Worm (Caenorhabditis elegans) whole organism, late embryonic: ENCODE data around the gene adr-2.

ENCODE experiments used
- ceh-18 ChIP-seq: sonication (generic microtip); optimal IDR thresholded peaks from 2 replicates; lab custom pipeline; 2016; ENCODE audit warnings: missing genetic modification characterization, missing compliant biosample characterization
- ceh-19 ChIP-seq: fragments of 200-800 bp; sonication (Bioruptor generic); optimal IDR thresholded peaks from 2 replicates; lab custom pipeline; 2018; ENCODE audit warnings: mild to moderate bottlenecking, missing genetic modification characterization, missing compliant biosample characterization
- ceh-2 ChIP-seq: sonication (generic microtip); optimal IDR thresholded peaks from 2 replicates; lab custom pipeline; 2016; ENCODE audit warnings: missing genotype, missing genetic modification characterization, missing compliant biosample characterization
- ceh-22 ChIP-seq: sonication (generic microtip); optimal IDR thresholded peaks from 2 replicates; lab custom pipeline; 2017; ENCODE audit warnings: missing biosample characterization, missing genetic modification characterization
- ceh-31 ChIP-seq: sonication (generic microtip); optimal IDR thresholded peaks from 2 replicates; lab custom pipeline; 2016; ENCODE audit warnings: missing genetic modification characterization, missing compliant biosample characterization
- ceh-34 ChIP-seq: sonication (generic microtip); optimal IDR thresholded peaks from 2 replicates; lab custom pipeline; 2016; ENCODE audit warnings: mild to moderate bottlenecking, missing genetic modification characterization, missing compliant biosample characterization
- ceh-6 ChIP-seq: fragments of 200-800 bp; sonication (Bioruptor generic); optimal IDR thresholded peaks from 2 replicates; lab custom pipeline; 2018; ENCODE audit warnings: mild to moderate bottlenecking, missing genetic modification characterization, missing compliant biosample characterization
- ceh-9 ChIP-seq: sonication (generic microtip); optimal IDR thresholded peaks from 2 replicates; lab custom pipeline; 2016; ENCODE audit warnings: mild to moderate bottlenecking, missing genetic modification characterization, inconsistent platforms, missing compliant biosample characterization
- ets-4 ChIP-seq: sonication (generic microtip); optimal IDR thresholded peaks from 2 replicates; lab custom pipeline; 2016; ENCODE audit warnings: missing genetic modification characterization, missing compliant biosample characterization
- eyg-1 ChIP-seq: sonication (generic microtip); optimal IDR thresholded peaks from 2 replicates; lab custom pipeline; 2016; ENCODE audit warnings: missing genotype, missing genetic modification characterization, missing compliant biosample characterization
- fax-1 ChIP-seq: sonication (generic microtip); optimal IDR thresholded peaks from 2 replicates; lab custom pipeline; 2016; ENCODE audit warnings: missing genotype, missing genetic modification characterization, missing compliant biosample characterization
- gmeb-2 ChIP-seq: sonication (generic microtip); optimal IDR thresholded peaks from 2 replicates; lab custom pipeline; 2016; ENCODE audit warnings: missing genetic modification characterization, inconsistent platforms, missing compliant biosample characterization
- hlh-13 ChIP-seq: fragments of 200-800 bp; sonication (Bioruptor generic); optimal IDR thresholded peaks from 2 replicates; lab custom pipeline; 2018; ENCODE audit warnings: mild to moderate bottlenecking, missing genetic modification characterization, missing compliant biosample characterization
- hlh-15 ChIP-seq: sonication (generic microtip); optimal IDR thresholded peaks from 2 replicates; lab custom pipeline; 2016; ENCODE audit warnings: missing genetic modification characterization, missing compliant biosample characterization
- hlh-30 ChIP-seq: sonication (generic microtip); optimal IDR thresholded peaks from 2 replicates; lab custom pipeline; 2017; ENCODE audit warnings: antibody characterized with exemption, missing genetic modification characterization, missing compliant biosample characterization; ENCODE audit not compliant: insufficient read depth
- hlh-6 ChIP-seq: sonication (generic microtip); optimal IDR thresholded peaks from 2 replicates; lab custom pipeline; 2016; ENCODE audit warnings: missing genotype, missing genetic modification characterization, missing compliant biosample characterization
- hlh-8 ChIP-seq: sonication (generic microtip); optimal IDR thresholded peaks from 2 replicates; lab custom pipeline; 2016; ENCODE audit warnings: missing genotype, missing genetic modification characterization, missing compliant biosample characterization
- mec-3 ChIP-seq: sonication (generic microtip); optimal IDR thresholded peaks from 2 replicates; lab custom pipeline; 2016; ENCODE audit warnings: borderline replicate concordance, missing genetic modification characterization, missing compliant biosample characterization
- nfya-1 ChIP-seq: sonication (generic microtip); optimal IDR thresholded peaks from 2 replicates; lab custom pipeline; 2017; ENCODE audit warnings: missing genetic modification characterization, mild to moderate bottlenecking, missing compliant biosample characterization, antibody characterized with exemption, moderate library complexity
- nhr-11 ChIP-seq: fragments of 150-350 bp; optimal IDR thresholded peaks from 2 replicates; lab custom pipeline; 2014; ENCODE audit warnings: missing biosample characterization, missing genetic modification characterization
- nhr-232 ChIP-seq: sonication (generic microtip); optimal IDR thresholded peaks from 2 replicates; lab custom pipeline; 2016; ENCODE audit warnings: missing genetic modification characterization, missing compliant biosample characterization
- npax-4 ChIP-seq: sonication (generic microtip); optimal IDR thresholded peaks from 2 replicates; lab custom pipeline; 2016; ENCODE audit warnings: missing genetic modification characterization, missing compliant biosample characterization
- pag-3 ChIP-seq: sonication (generic microtip); optimal IDR thresholded peaks from 2 replicates; lab custom pipeline; 2016; ENCODE audit warnings: missing compliant biosample characterization, missing genetic modification characterization, borderline replicate concordance
- pat-9 ChIP-seq: fragments of 200-800 bp; sonication (Bioruptor generic); optimal IDR thresholded peaks from 2 replicates; lab custom pipeline; 2018; ENCODE audit warnings: mild to moderate bottlenecking, missing genetic modification characterization, moderate library complexity, missing compliant biosample characterization
- pha-2 ChIP-seq: sonication (generic microtip); optimal IDR thresholded peaks from 2 replicates; lab custom pipeline; 2017; ENCODE audit warnings: mild to moderate bottlenecking, missing genetic modification characterization, missing compliant biosample characterization
- pqm-1 ChIP-seq: sonication (generic microtip); optimal IDR thresholded peaks from 2 replicates; lab custom pipeline; 2016; ENCODE audit warnings: missing genetic modification characterization, missing compliant biosample characterization
- pros-1 ChIP-seq: fragments of 150-350 bp; optimal IDR thresholded peaks from 2 replicates; lab custom pipeline; 2014; ENCODE audit warnings: missing biosample characterization, missing genetic modification reagents, missing genetic modification characterization
- ref-2 ChIP-seq: sonication (generic microtip); optimal IDR thresholded peaks from 2 replicates; lab custom pipeline; 2016; ENCODE audit warnings: missing genetic modification characterization, missing compliant biosample characterization
- rnt-1 ChIP-seq: sonication (generic microtip); optimal IDR thresholded peaks from 2 replicates; lab custom pipeline; 2016; ENCODE audit warnings: missing genetic modification characterization, missing compliant biosample characterization
- sdc-2 ChIP-seq: sonication (generic microtip); optimal IDR thresholded peaks from 2 replicates; lab custom pipeline; 2016; ENCODE audit warnings: missing genotype, missing genetic modification characterization, missing compliant biosample characterization
- syd-9 ChIP-seq: sonication (generic microtip); optimal IDR thresholded peaks from 2 replicates; lab custom pipeline; 2016; ENCODE audit warnings: mild to moderate bottlenecking, missing genetic modification characterization, moderate library complexity, missing compliant biosample characterization
- tbx-2 ChIP-seq: sonication (generic microtip); optimal IDR thresholded peaks from 2 replicates; lab custom pipeline; 2016; ENCODE audit warnings: missing genetic modification characterization, missing compliant biosample characterization
- ttx-3 ChIP-seq: sonication (generic microtip); optimal IDR thresholded peaks from 2 replicates; lab custom pipeline; 2016; ENCODE audit warnings: missing genetic modification reagents, missing genetic modification characterization, missing compliant biosample characterization
- unc-3 ChIP-seq, 2 experiments: fragments of 200-800 bp in 1 of 2; sonication (Bioruptor generic) in 1 of 2; sonication (generic microtip) in 1 of 2; conservative IDR thresholded peaks in 1 of 2; optimal IDR thresholded peaks in 1 of 2; 2 replicates each; pipeline versions ENCODE4 v1.3.6 to Lab custom; 2016 to 2022; ENCODE audit warnings: missing compliant biosample characterization in 2 of 2, missing genetic modification characterization in 2 of 2, missing genetic modification reagents in 1 of 2
- unc-42 ChIP-seq: sonication (generic microtip); optimal IDR thresholded peaks from 2 replicates; lab custom pipeline; 2016; ENCODE audit warnings: missing genotype, missing genetic modification characterization, missing compliant biosample characterization
- unc-55 ChIP-seq: sonication (generic microtip); optimal IDR thresholded peaks from 2 replicates; lab custom pipeline; 2017; ENCODE audit warnings: missing biosample characterization, missing genetic modification reagents, missing genetic modification characterization

Gene adr-2

ce11 chrIII:7273718-7274117 is 41.0 kb upstream of the adr-2 start:
- no peak for TF ChIP-seq pag-3
- TF ChIP-seq ceh-2 (tag; lab: Kevin White, UChicago), result no peak
- TF ChIP-seq pros-1, result no peak
- no peak for TF ChIP-seq hlh-6 (tag; lab: Kevin White, UChicago)
- TF ChIP-seq hlh-15 (tag; lab: Kevin White, UChicago), result no peak
- no peak for TF ChIP-seq ceh-31 (tag; lab: Kevin White, UChicago)
- TF ChIP-seq, all 69 proteins: peak for 0

DNA sequence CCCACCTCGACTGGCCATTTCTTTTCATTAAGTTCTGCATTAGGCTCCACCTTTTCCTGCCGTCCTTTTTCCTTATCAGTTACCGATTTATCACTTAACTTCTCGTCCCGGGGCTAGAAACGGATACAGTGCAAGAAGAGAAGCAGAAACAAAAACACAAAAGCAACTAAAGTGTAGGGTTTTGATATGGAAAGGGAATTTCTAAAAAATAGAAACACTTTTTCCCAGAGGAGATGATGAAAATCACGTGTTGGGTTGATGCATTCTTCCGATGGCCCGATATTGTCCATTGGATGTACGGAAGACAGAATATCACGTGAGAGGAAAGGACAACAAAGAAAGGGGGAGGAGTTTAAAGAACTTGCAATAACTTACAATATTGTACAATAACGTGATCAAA is 40.1 kb upstream of the adr-2 start:
- TF ChIP-seq hlh-30 (peak; percentile 65), nhr-232 (no peak)

- TF ChIP-seq hlh-30 (peak; percentile 99), unc-42 (tag; lab: Kevin White, UChicago) (peak; percentile 14), tbx-2 (peak; percentile 62), ceh-2 (tag; lab: Kevin White, UChicago) (peak; percentile 27), sdc-2 (no peak), gmeb-2 (tag; lab: Kevin White, UChicago) (no peak), ceh-34 (tag; lab: Kevin White, UChicago) (peak; percentile 39), ceh-31 (tag; lab: Kevin White, UChicago) (peak; percentile 79), eyg-1 (tag; lab: Kevin White, UChicago) (no peak), rnt-1 (peak; percentile 5), unc-55 (GFP tag; lab: Kevin White, UChicago) (peak; percentile 75), ceh-6 (GFP tag; lab: Kevin White, UChicago) (no peak), hlh-8 (tag; lab: Kevin White, UChicago) (no peak), nfya-1 (peak; percentile 36), pha-2 (tag; lab: Kevin White, UChicago) (peak; percentile 39), ref-2 (tag; lab: Kevin White, UChicago) (peak; percentile 52)
These were observed 39.4 kb upstream of the adr-2 start for ce11 chrIII:7272088-7272487.

- no peak for TF ChIP-seq ceh-18 (tag; lab: Kevin White, UChicago)
- TF ChIP-seq ceh-19 (GFP tag; lab: Kevin White, UChicago), result no peak
- TF ChIP-seq unc-3 (GFP tag; conservative IDR thresholded peaks at IDR 0.05; lab: Robert Waterston, UW), result no peak
- no peak for TF ChIP-seq unc-3 (tag; optimal IDR thresholded peaks at IDR 0.05; lab: Kevin White, UChicago)
- no peak for TF ChIP-seq gmeb-2 (tag; lab: Kevin White, UChicago)
- TF ChIP-seq ttx-3 (tag; lab: Kevin White, UChicago), result no peak
- no peak for TF ChIP-seq mec-3 (tag; lab: Kevin White, UChicago)
- no peak for TF ChIP-seq ceh-22 (tag; lab: Kevin White, UChicago)
- no peak for TF ChIP-seq ceh-6 (GFP tag; lab: Kevin White, UChicago)
- no peak for TF ChIP-seq pqm-1 (tag; lab: Kevin White, UChicago)
- TF ChIP-seq unc-42 (tag; lab: Kevin White, UChicago), result no peak
- TF ChIP-seq unc-55 (GFP tag; lab: Kevin White, UChicago), result no peak
- no peak for TF ChIP-seq syd-9 (tag; lab: Kevin White, UChicago)
- TF ChIP-seq ets-4, result no peak
- TF ChIP-seq hlh-13 (GFP tag; lab: Kevin White, UChicago), result no peak
- no peak for TF ChIP-seq nhr-11 (tag; lab: Kevin White, UChicago)
- TF ChIP-seq fax-1, result no peak
- no peak for TF ChIP-seq ceh-9
- TF ChIP-seq pros-1, result no peak
- no peak for TF ChIP-seq pat-9 (tag; lab: Kevin White, UChicago)
- TF ChIP-seq npax-4, result no peak
These were observed 38.4 kb upstream of the adr-2 start for ce11 chrIII:7271083-7271482.
